Fruit fly (Drosophila melanogaster): ENCODE data around the gene CG5880.

Gene CG5880

DNA sequence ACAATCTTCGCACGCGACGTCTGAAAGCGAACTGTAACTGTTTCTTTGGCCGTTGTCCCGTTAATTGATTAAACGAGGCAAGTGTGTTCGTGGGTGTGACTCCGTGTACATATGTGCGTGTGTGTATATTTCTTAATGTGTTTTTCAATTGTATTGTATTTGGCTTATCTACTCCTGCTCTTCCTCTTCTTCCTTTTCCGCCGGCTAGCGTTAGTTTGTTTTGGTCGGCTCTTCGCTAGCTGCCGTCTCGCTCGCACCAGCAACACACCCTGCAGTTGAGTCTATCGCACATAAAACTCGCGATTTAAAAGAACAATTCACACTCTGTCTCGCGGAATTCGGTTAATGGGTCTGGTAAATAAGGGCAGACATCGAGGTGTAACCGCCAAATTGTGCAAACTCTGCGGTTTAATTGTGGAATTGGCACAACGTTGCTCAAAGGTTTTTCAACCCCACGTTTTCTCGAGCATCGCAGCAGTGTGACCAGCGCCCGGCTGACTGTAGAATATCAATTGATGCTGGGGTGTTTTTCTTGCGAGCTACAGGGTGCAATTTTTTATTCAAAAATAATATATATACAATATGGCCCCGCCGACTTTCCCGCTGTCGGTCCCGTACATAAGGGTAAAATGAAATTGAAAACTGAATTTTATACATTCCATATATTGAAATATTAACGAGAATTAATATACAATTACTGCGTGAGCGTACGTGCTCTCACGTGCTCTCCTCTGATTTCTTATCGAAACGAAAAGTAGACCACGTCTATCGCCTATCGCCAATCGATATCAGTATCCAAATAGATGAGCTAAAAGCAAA is 4.6 kb upstream of the CG5880 start, which contains the start of the genes gb and CG5815 (continued):
- peak; percentile 64 for TF ChIP-seq CG43689 (GFP tag; IDR thresholded peaks at IDR 0.05)
- peak; percentile 87 for TF ChIP-seq dmrt11E (tag; optimal IDR thresholded peaks at IDR 0.05)
- TF ChIP-seq CG6175 (GFP tag; IDR thresholded peaks at IDR 0.05) = peak; percentile 86; the same call in 2 of the 3 replicates
- peak; percentile 72 for TF ChIP-seq CG34422 (GFP tag; IDR thresholded peaks at IDR 0.05)
- TF ChIP-seq br (optimal IDR thresholded peaks at IDR 0.05) = no peak
- TF ChIP-seq Hey (tag; optimal IDR thresholded peaks at IDR 0.05) = peak; percentile 38
- TF ChIP-seq CG15073 (GFP tag; optimal IDR thresholded peaks at IDR 0.05) = peak; percentile 32
- peak; percentile 97 for TF ChIP-seq row (GFP tag; IDR thresholded peaks at IDR 0.05)
- TF ChIP-seq Jarid2 (GFP tag; optimal IDR thresholded peaks at IDR 0.05) = peak; percentile 70
- TF ChIP-seq p53 (GFP tag; optimal IDR thresholded peaks at IDR 0.05) = no peak
- peak; percentile 75 for TF ChIP-seq CG9437 (GFP tag; optimal IDR thresholded peaks at IDR 0.05)
- TF ChIP-seq CG15269 (tag; optimal IDR thresholded peaks at IDR 0.05) = peak; percentile 89
- TF ChIP-seq trh (GFP tag; optimal IDR thresholded peaks at IDR 0.05) = peak; percentile 78
- TF ChIP-seq seq (GFP tag; IDR thresholded peaks at IDR 0.05) = peak; percentile 89
- peak; percentile 70 for TF ChIP-seq CG8359 (GFP tag; optimal IDR thresholded peaks at IDR 0.05; ENCODE audit: borderline replicate concordance)
- TF ChIP-seq gem (tag; optimal IDR thresholded peaks at IDR 0.05) = peak; percentile 93
- TF ChIP-seq Sox100B (GFP tag; optimal IDR thresholded peaks at IDR 0.05) = no peak
- TF ChIP-seq H2.0 (GFP tag; IDR thresholded peaks at IDR 0.05) = peak; percentile 89
- TF ChIP-seq CG10654 (GFP tag; optimal IDR thresholded peaks at IDR 0.05) = peak; percentile 86
- peak; percentile 88 for TF ChIP-seq cas (GFP tag; IDR thresholded peaks at IDR 0.05)
- peak; percentile 66 for TF ChIP-seq CG17912 (GFP tag; optimal IDR thresholded peaks at IDR 0.05)
- peak; percentile 85 for TF ChIP-seq dm (GFP tag; optimal IDR thresholded peaks at IDR 0.05)
- TF ChIP-seq CG10565 (GFP tag; optimal IDR thresholded peaks at IDR 0.05) = peak; percentile 32
- TF ChIP-seq CG12071 (GFP tag; optimal IDR thresholded peaks at IDR 0.05) = no peak
- peak; percentile 77 for TF ChIP-seq Poxn (GFP tag; IDR thresholded peaks at IDR 0.05)
- TF ChIP-seq zf30C (GFP tag; optimal IDR thresholded peaks at IDR 0.05) = no peak
- peak; percentile 83 for TF ChIP-seq Dip3 (GFP tag; optimal IDR thresholded peaks at IDR 0.05)
- TF ChIP-seq CG12942 (GFP tag; optimal IDR thresholded peaks at IDR 0.05) = peak; percentile 89
- TF ChIP-seq CG12769 (tag; optimal IDR thresholded peaks at IDR 0.05) = no peak
- TF ChIP-seq zfh2 (GFP tag; optimal IDR thresholded peaks at IDR 0.05) = peak; percentile 89
- peak; percentile 89 for TF ChIP-seq fd96Cb (tag; optimal IDR thresholded peaks at IDR 0.05)
- TF ChIP-seq CG1529 (GFP tag; optimal IDR thresholded peaks at IDR 0.05) = peak; percentile 73
- TF ChIP-seq hbn (GFP tag; IDR thresholded peaks at IDR 0.05; ENCODE audit: partially characterized antibody) = peak; percentile 94
- TF ChIP-seq so (GFP tag; IDR thresholded peaks at IDR 0.05) = peak; percentile 79; the same call in 2 of the 3 replicates
- peak; percentile 83 for TF ChIP-seq onecut (GFP tag; IDR thresholded peaks at IDR 0.05)
- TF ChIP-seq CG4854 (GFP tag; optimal IDR thresholded peaks at IDR 0.05) = peak; percentile 85
- TF ChIP-seq zen2 (GFP tag; IDR thresholded peaks at IDR 0.05; ENCODE audit: partially characterized antibody) = peak; percentile 80
- TF ChIP-seq CG10959 (GFP tag; IDR thresholded peaks at IDR 0.05) = peak; percentile 79
- TF ChIP-seq gt (GFP tag; IDR thresholded peaks at IDR 0.05) = 0 out of 2 replicates have a peak, but pooled peaks have one; percentile 38
- peak; percentile 86 for TF ChIP-seq CG7556 (GFP tag; optimal IDR thresholded peaks at IDR 0.05)
- peak in 1 of 2 experiments; percentile 66 for TF ChIP-seq crp (GFP tag; optimal IDR thresholded peaks at IDR 0.05)
- peak; percentile 91 for TF ChIP-seq CG17829 (tag; optimal IDR thresholded peaks at IDR 0.05)
- peak; percentile 94 for TF ChIP-seq CG30403 (GFP tag; optimal IDR thresholded peaks at IDR 0.05)
- TF ChIP-seq CG13894 (tag; optimal IDR thresholded peaks at IDR 0.05) = no peak
- TF ChIP-seq CG9727 (GFP tag; optimal IDR thresholded peaks at IDR 0.05) = peak; percentile 92
- peak; percentile 96 for TF ChIP-seq Rfx (GFP tag; IDR thresholded peaks at IDR 0.05)
- no peak for TF ChIP-seq abd-A (tag; optimal IDR thresholded peaks at IDR 0.05)
- TF ChIP-seq MESR4 (GFP tag; optimal IDR thresholded peaks at IDR 0.05) = peak; percentile 41
- TF ChIP-seq danr (GFP tag; IDR thresholded peaks at IDR 0.05) = peak; percentile 74

Measured in whole organism, embryonic.